Fruit fly (Drosophila melanogaster) whole organism, embryonic: ENCODE results near the gene RabX4.

ENCODE experiments used
- Antp ChIP-seq: fragments of 200-800 bp; sonication (Bioruptor generic); optimal IDR thresholded peaks from 3 replicates; lab custom pipeline; 2016; ENCODE audit warnings: missing biosample characterization, missing genetic modification characterization
- B-H2 ChIP-seq: fragments of 200-800 bp; sonication (Bioruptor generic); optimal IDR thresholded peaks from 2 replicates; lab custom pipeline; 2018; ENCODE audit warnings: missing biosample characterization, mild to moderate bottlenecking, missing genetic modification characterization
- Blimp-1 ChIP-seq: fragments of 200-800 bp; sonication (Bioruptor generic); optimal IDR thresholded peaks from 3 replicates; lab custom pipeline; 2018; ENCODE audit warnings: missing biosample characterization, missing genetic modification characterization, mild to moderate bottlenecking, moderate library complexity, missing genetic modification reagents
- CG10321 ChIP-seq: fragments of 200-800 bp; sonication (Bioruptor generic); IDR thresholded peaks from 2 replicates; pipeline ENCODE4 v1.3.6; 2022; ENCODE audit warnings: missing biosample characterization, missing genetic modification characterization
- CG11723 ChIP-seq: fragments of 200-800 bp; sonication (Bioruptor generic); optimal IDR thresholded peaks from 2 replicates; lab custom pipeline; 2017; ENCODE audit warnings: missing biosample characterization, mild to moderate bottlenecking, missing genetic modification characterization
- CG12769 ChIP-seq: fragments of 200-800 bp; sonication (Bioruptor generic); optimal IDR thresholded peaks from 2 replicates; lab custom pipeline; 2019; ENCODE audit warnings: missing biosample characterization, mild to moderate bottlenecking, missing genetic modification characterization, moderate library complexity
- CG18262 ChIP-seq: fragments of 200-800 bp; optimal IDR thresholded peaks from 3 replicates; lab custom pipeline; 2019; ENCODE audit warnings: missing biosample characterization, mild to moderate bottlenecking, missing genetic modification characterization, moderate library complexity
- CG2199 ChIP-seq: fragments of 200-800 bp; sonication (Bioruptor generic); IDR thresholded peaks from 3 replicates; pipeline ENCODE4 v1.3.6; 2022; ENCODE audit warnings: missing biosample characterization, missing genetic modification characterization
- CG33213 ChIP-seq: fragments of 200-800 bp; sonication (Bioruptor generic); optimal IDR thresholded peaks from 3 replicates; lab custom pipeline; 2016; ENCODE audit warnings: missing biosample characterization, missing genetic modification characterization
- CG3847 ChIP-seq: fragments of 200-800 bp; sonication (Bioruptor generic); IDR thresholded peaks from 2 replicates; pipeline ENCODE4 v1.3.6; 2022; ENCODE audit warnings: missing biosample characterization, missing genetic modification characterization
- CG3995 ChIP-seq: fragments of 200-800 bp; sonication (Bioruptor generic); optimal IDR thresholded peaks from 3 replicates; lab custom pipeline; 2016; ENCODE audit warnings: missing biosample characterization, missing genetic modification characterization
- CG4360 ChIP-seq: fragments of 200-800 bp; sonication (Bioruptor generic); IDR thresholded peaks from 2 replicates; pipeline ENCODE4 v1.3.6; 2022; ENCODE audit warnings: missing biosample characterization, missing genetic modification characterization
- CG6683 ChIP-seq: fragments of 200-800 bp; sonication (Bioruptor generic); optimal IDR thresholded peaks from 2 replicates; lab custom pipeline; 2017; ENCODE audit warnings: missing biosample characterization, mild to moderate bottlenecking, missing genetic modification characterization, missing genetic modification reagents
- CG7372 ChIP-seq: fragments of 200-800 bp; sonication (Bioruptor generic); IDR thresholded peaks from 2 replicates; pipeline ENCODE4 v1.3.6; 2022; ENCODE audit warnings: missing biosample characterization, missing genetic modification characterization
- Fer1 ChIP-seq: fragments of 200-800 bp; sonication (Bioruptor generic); optimal IDR thresholded peaks from 2 replicates; lab custom pipeline; 2017; ENCODE audit warnings: missing biosample characterization, mild to moderate bottlenecking, missing genetic modification characterization
- H2.0 ChIP-seq: fragments of 200-800 bp; sonication (Bioruptor generic); IDR thresholded peaks from 2 replicates; pipeline ENCODE4 v1.3.6; 2022; ENCODE audit warnings: missing biosample characterization, missing genetic modification characterization
- Optix ChIP-seq: fragments of 200-800 bp; sonication (Bioruptor generic); IDR thresholded peaks from 3 replicates; pipeline ENCODE4 v1.3.6; 2022; ENCODE audit warnings: missing biosample characterization, missing genetic modification characterization
- Pdp1 ChIP-seq, 2 experiments: fragments of 200-800 bp; sonication (Bioruptor generic); optimal IDR thresholded peaks; 3 replicates each; lab custom pipeline; 2016; ENCODE audit warnings: missing biosample characterization in 2 of 2, missing genetic modification characterization in 2 of 2, mild to moderate bottlenecking in 1 of 2, moderate library complexity in 1 of 2
- Rx ChIP-seq: fragments of 200-800 bp; sonication (Bioruptor generic); IDR thresholded peaks from 2 replicates; pipeline ENCODE4 v1.3.6; 2022; ENCODE audit warnings: missing biosample characterization, missing genetic modification characterization
- Side ChIP-seq: fragments of 200-800 bp; sonication (Bioruptor generic); optimal IDR thresholded peaks from 2 replicates; lab custom pipeline; 2016; ENCODE audit warnings: missing biosample characterization, missing genetic modification characterization
- Stat92E ChIP-seq, 3 experiments: fragments of >200 bp in 2 of 3; fragments of 200-800 bp in 1 of 3; sonication (Bioruptor generic) in 1 of 3; optimal IDR thresholded peaks; 2 replicates each; lab custom pipeline; 2017 to 2019; ENCODE audit warnings: missing biosample characterization in 3 of 3, missing genetic modification characterization in 3 of 3, mild to moderate bottlenecking in 1 of 3, moderate library complexity in 1 of 3
- Usf ChIP-seq: fragments of 200-800 bp; sonication (Bioruptor generic); optimal IDR thresholded peaks from 2 replicates; lab custom pipeline; 2017; ENCODE audit warnings: missing genotype, missing biosample characterization, missing genetic modification characterization
- Vsx1 ChIP-seq: fragments of 200-800 bp; sonication (Bioruptor generic); optimal IDR thresholded peaks from 2 replicates; lab custom pipeline; 2017; ENCODE audit warnings: missing biosample characterization, mild to moderate bottlenecking, missing genetic modification characterization, missing genetic modification reagents
- abd-A ChIP-seq: fragments of 200-800 bp; sonication (Bioruptor generic); optimal IDR thresholded peaks from 3 replicates; lab custom pipeline; 2019; ENCODE audit warnings: missing biosample characterization, mild to moderate bottlenecking, missing genetic modification characterization, moderate library complexity
- bigmax ChIP-seq: fragments of 200-800 bp; sonication (Bioruptor generic); optimal IDR thresholded peaks from 2 replicates; lab custom pipeline; 2018; ENCODE audit warnings: missing biosample characterization, mild to moderate bottlenecking, missing genetic modification characterization
- ci ChIP-seq: fragments of 200-800 bp; sonication (Bioruptor generic); IDR thresholded peaks from 3 replicates; pipeline ENCODE4 v1.3.6; 2022; ENCODE audit warnings: missing biosample characterization, missing genetic modification characterization
- dmrt99B ChIP-seq: fragments of 200-800 bp; sonication (Bioruptor generic); optimal IDR thresholded peaks from 2 replicates; lab custom pipeline; 2018; ENCODE audit warnings: missing biosample characterization, mild to moderate bottlenecking, missing genetic modification characterization, moderate library complexity
- exex ChIP-seq: fragments of 200-800 bp; sonication (Bioruptor generic); optimal IDR thresholded peaks from 4 replicates; lab custom pipeline; 2018; ENCODE audit warnings: missing biosample characterization, mild to moderate bottlenecking, missing genetic modification characterization, moderate library complexity
- gem ChIP-seq: fragments of 200-800 bp; sonication (Bioruptor generic); optimal IDR thresholded peaks from 2 replicates; lab custom pipeline; 2019; ENCODE audit warnings: missing biosample characterization, mild to moderate bottlenecking, missing genetic modification characterization, moderate library complexity
- gsb-n ChIP-seq: fragments of 200-800 bp; sonication (Bioruptor generic); optimal IDR thresholded peaks from 3 replicates; lab custom pipeline; 2018; ENCODE audit warnings: missing biosample characterization, mild to moderate bottlenecking, missing genetic modification characterization
- ham ChIP-seq: fragments of 200-800 bp; sonication (Bioruptor generic); IDR thresholded peaks from 2 replicates; pipeline ENCODE4 v1.3.6; 2022; ENCODE audit warnings: missing biosample characterization, missing genetic modification characterization
- kah ChIP-seq: fragments of 200-800 bp; sonication (Bioruptor generic); optimal IDR thresholded peaks from 2 replicates; lab custom pipeline; 2018; ENCODE audit warnings: missing biosample characterization, mild to moderate bottlenecking, missing genetic modification characterization
- kni ChIP-seq: fragments of 200-800 bp; sonication (Bioruptor generic); optimal IDR thresholded peaks from 3 replicates; lab custom pipeline; 2017; ENCODE audit warnings: mild to moderate bottlenecking, missing biosample characterization, missing genetic modification reagents, missing genetic modification characterization
- lab ChIP-seq: fragments of 200-800 bp; sonication (Bioruptor generic); optimal IDR thresholded peaks from 3 replicates; lab custom pipeline; 2017; ENCODE audit warnings: missing biosample characterization, missing genetic modification characterization, mild to moderate bottlenecking, moderate library complexity, missing genetic modification reagents
- mirr ChIP-seq: fragments of 200-800 bp; sonication (Bioruptor generic); optimal IDR thresholded peaks from 3 replicates; lab custom pipeline; 2018; ENCODE audit warnings: missing biosample characterization, mild to moderate bottlenecking, missing genetic modification characterization
- odd ChIP-seq: fragments of 200-800 bp; sonication (Bioruptor generic); optimal IDR thresholded peaks from 2 replicates; lab custom pipeline; 2017; ENCODE audit warnings: missing biosample characterization, mild to moderate bottlenecking, missing genetic modification characterization
- sc ChIP-seq, 3 experiments: fragments of >200 bp in 2 of 3; fragments of 200-800 bp in 1 of 3; sonication (Bioruptor generic) in 1 of 3; optimal IDR thresholded peaks; 2 replicates in 2 of 3; 3 replicates in 1 of 3; lab custom pipeline; 2017; ENCODE audit warnings: mild to moderate bottlenecking in 1 of 3, missing biosample characterization in 1 of 3, missing genetic modification characterization in 1 of 3, missing genetic modification reagents in 1 of 3
- so ChIP-seq: fragments of 200-800 bp; sonication (Bioruptor generic); IDR thresholded peaks from 3 replicates; pipeline ENCODE4 v1.3.6; 2022; ENCODE audit warnings: missing biosample characterization, missing genetic modification characterization
- twi ChIP-seq: fragments of 200-800 bp; optimal IDR thresholded peaks from 2 replicates; lab custom pipeline; 2019; ENCODE audit warnings: missing biosample characterization, mild to moderate bottlenecking, missing genetic modification characterization, moderate library complexity

Gene RabX4

dm6 chr3R:24812987-24813636, 15.1 kb downstream of the RabX4 start (continued):
- no peak for TF ChIP-seq Fer1 (GFP tag; lab: Kevin White, UChicago)
- no peak for TF ChIP-seq CG11723 (GFP tag; lab: Kevin White, UChicago)
- no peak for TF ChIP-seq Side (GFP tag; lab: Kevin White, UChicago)
- TF ChIP-seq Vsx1 (GFP tag; lab: Kevin White, UChicago): no peak
- TF ChIP-seq Stat92E (GFP tag; optimal IDR thresholded peaks at IDR 0.05; lab: Kevin White, UChicago): no peak
- TF ChIP-seq Antp: no peak
- no peak for TF ChIP-seq CG10321 (GFP tag; lab: Robert Waterston, UW)
- TF ChIP-seq CG4360 (GFP tag; lab: Robert Waterston, UW): peak; percentile 99
- no peak for TF ChIP-seq sc (optimal IDR thresholded peaks at IDR 0.05; lab: Kevin White, UChicago)
- no peak for TF ChIP-seq sc (GFP tag; optimal IDR thresholded peaks at IDR 0.05; lab: Kevin White, UChicago)
- TF ChIP-seq B-H2 (GFP tag; lab: Kevin White, UChicago): no peak
- no peak for TF ChIP-seq dmrt99B (tag; lab: Kevin White, UChicago)
- no peak for TF ChIP-seq odd (GFP tag; lab: Kevin White, UChicago)
- TF ChIP-seq so (GFP tag; lab: Robert Waterston, UW): no peak; the same call in 2 of the 3 replicates
- no peak for TF ChIP-seq gsb-n (tag; lab: Kevin White, UChicago)
- no peak for TF ChIP-seq CG7372 (GFP tag; lab: Robert Waterston, UW)
- TF ChIP-seq CG3847: no peak
- no peak for TF ChIP-seq CG18262 (tag; lab: Kevin White, UChicago)
- TF ChIP-seq abd-A (tag; lab: Kevin White, UChicago): no peak
- TF ChIP-seq CG33213 (GFP tag; lab: Kevin White, UChicago): no peak
- no peak for TF ChIP-seq bigmax (GFP tag; lab: Kevin White, UChicago)
- no peak for TF ChIP-seq gem
- no peak for TF ChIP-seq lab (GFP tag; lab: Kevin White, UChicago)
- TF ChIP-seq CG12769 (tag; lab: Kevin White, UChicago): peak; percentile 4
- no peak for TF ChIP-seq Usf (GFP tag; lab: Kevin White, UChicago)
- no peak for TF ChIP-seq Rx (GFP tag; lab: Robert Waterston, UW)
- no peak for TF ChIP-seq H2.0 (GFP tag; lab: Robert Waterston, UW)
- peak; percentile 25 for TF ChIP-seq mirr
- TF ChIP-seq Optix (GFP tag; lab: Robert Waterston, UW): no peak
- peak; percentile 79; the same call in 2 of the 3 replicates for TF ChIP-seq CG2199 (GFP tag; lab: Robert Waterston, UW)
- TF ChIP-seq ci (GFP tag; lab: Robert Waterston, UW): peak; percentile 11; the same call in 1 of the 3 replicates
- TF ChIP-seq kah (GFP tag; lab: Kevin White, UChicago): peak; percentile 87
- no peak for TF ChIP-seq ham (GFP tag; lab: Robert Waterston, UW)

- TF ChIP-seq kah (GFP tag; lab: Kevin White, UChicago): peak; percentile 77
- TF ChIP-seq Blimp-1 (GFP tag; lab: Kevin White, UChicago): peak; percentile 70
- peak; percentile 63 for TF ChIP-seq kni (GFP tag; lab: Kevin White, UChicago)
- peak; percentile 55 for TF ChIP-seq twi (tag; lab: Kevin White, UChicago)
- peak; percentile 37 for TF ChIP-seq exex (tag; lab: Kevin White, UChicago)
- TF ChIP-seq CG6683 (GFP tag; lab: Kevin White, UChicago): no peak
- TF ChIP-seq CG3995: peak; percentile 40
- TF ChIP-seq lab (GFP tag; lab: Kevin White, UChicago): no peak
- TF ChIP-seq Pdp1 (GFP tag; optimal IDR thresholded peaks at IDR 0.05; lab: Kevin White, UChicago): peak in 1 of 2 experiments; percentile 51
Observed at dm6 chr3R:24812394-24812793, 15.8 kb downstream of the RabX4 start.
